Worm (Caenorhabditis elegans) whole organism, young adult: Measurements from ENCODE around the gene C25H3.3.

ENCODE experiments used
- B0019.2 ChIP-seq: fragments of 200-800 bp; sonication (Bioruptor generic); conservative IDR thresholded peaks from 2 replicates; pipeline ENCODE4 v1.3.6; 2022; ENCODE audit warnings: missing genetic modification reagents, missing genetic modification characterization, missing compliant biosample characterization
- B0336.3 ChIP-seq: fragments of 200-800 bp; sonication (Bioruptor generic); IDR thresholded peaks from 2 replicates; pipeline ENCODE4 v1.3.6; 2022; ENCODE audit warnings: missing genetic modification characterization, missing compliant biosample characterization
- D2030.7 ChIP-seq: fragments of 200-800 bp; sonication (Bioruptor generic); IDR thresholded peaks from 2 replicates; pipeline ENCODE4 v1.3.6; 2022; ENCODE audit warnings: missing genetic modification reagents, missing genetic modification characterization, missing compliant biosample characterization
- F22D6.2 ChIP-seq: sonication (generic microtip); optimal IDR thresholded peaks from 2 replicates; lab custom pipeline; 2016; ENCODE audit warnings: mild to moderate bottlenecking, missing genetic modification characterization, missing compliant biosample characterization
- F23B12.7 ChIP-seq: sonication (generic microtip); optimal IDR thresholded peaks from 2 replicates; lab custom pipeline; 2017; ENCODE audit warnings: missing genetic modification characterization, mild to moderate bottlenecking, missing compliant biosample characterization, antibody characterized with exemption, moderate library complexity; ENCODE audit not compliant: insufficient read depth
- F37B4.10 ChIP-seq: fragments of 200-800 bp; sonication (Bioruptor generic); IDR thresholded peaks from 2 replicates; pipeline ENCODE4 v1.3.6; 2022; ENCODE audit warnings: missing genetic modification characterization, missing compliant biosample characterization
- F39B2.1 ChIP-seq: fragments of 200-800 bp; sonication (Bioruptor generic); IDR thresholded peaks from 2 replicates; pipeline ENCODE4 v1.3.6; 2022; ENCODE audit warnings: missing genetic modification reagents, missing genetic modification characterization, missing compliant biosample characterization
- F55B11.4 ChIP-seq: sonication (generic microtip); optimal IDR thresholded peaks from 2 replicates; lab custom pipeline; 2016; ENCODE audit warnings: missing compliant biosample characterization, missing genetic modification characterization, borderline replicate concordance; ENCODE audit not compliant: insufficient read depth
- Y56A3A.18 ChIP-seq: fragments of 200-800 bp; sonication (Bioruptor generic); IDR thresholded peaks from 2 replicates; pipeline ENCODE4 v1.3.6; 2022; ENCODE audit warnings: missing genetic modification reagents, missing genetic modification characterization, missing compliant biosample characterization
- Y79H2A.3 ChIP-seq: fragments of 200-800 bp; sonication (Bioruptor generic); conservative IDR thresholded peaks from 2 replicates; pipeline ENCODE4 v1.3.6; 2022; ENCODE audit warnings: missing genetic modification reagents, missing genetic modification characterization, missing compliant biosample characterization
- akir-1 ChIP-seq: fragments of 200-800 bp; sonication (Bioruptor generic); optimal IDR thresholded peaks from 2 replicates; lab custom pipeline; 2018; ENCODE audit warnings: mild to moderate bottlenecking, missing genetic modification characterization, moderate library complexity, missing compliant biosample characterization
- aptf-2 ChIP-seq: fragments of 200-800 bp; sonication (Bioruptor generic); conservative IDR thresholded peaks from 2 replicates; pipeline ENCODE4 v1.3.6; 2022; ENCODE audit warnings: missing genetic modification reagents, missing genetic modification characterization, missing compliant biosample characterization
- atf-7 ChIP-seq: sonication (generic microtip); optimal IDR thresholded peaks from 2 replicates; lab custom pipeline; 2017; ENCODE audit warnings: mild to moderate bottlenecking, missing genetic modification characterization, missing compliant biosample characterization
- athp-1 ChIP-seq: sonication (generic microtip); optimal IDR thresholded peaks from 2 replicates; lab custom pipeline; 2017; ENCODE audit warnings: mild to moderate bottlenecking, missing genetic modification characterization, missing compliant biosample characterization
- attf-3 ChIP-seq: fragments of 200-800 bp; sonication (Bioruptor generic); conservative IDR thresholded peaks from 2 replicates; pipeline ENCODE4 v1.3.6; 2022; ENCODE audit warnings: missing genetic modification reagents, missing genetic modification characterization, missing compliant biosample characterization
- bed-2 ChIP-seq: fragments of 200-800 bp; sonication (Bioruptor generic); IDR thresholded peaks from 2 replicates; pipeline ENCODE4 v1.3.6; 2022; ENCODE audit warnings: missing genetic modification reagents, missing genetic modification characterization, missing compliant biosample characterization
- ccch-3 ChIP-seq: fragments of 200-800 bp; sonication (Bioruptor generic); optimal IDR thresholded peaks from 2 replicates; lab custom pipeline; 2018; ENCODE audit warnings: mild to moderate bottlenecking, missing genetic modification characterization, missing compliant biosample characterization
- ceh-27 ChIP-seq: fragments of 200-800 bp; sonication (Bioruptor generic); optimal IDR thresholded peaks from 2 replicates; lab custom pipeline; 2018; ENCODE audit warnings: mild to moderate bottlenecking, missing genetic modification characterization, moderate library complexity, missing compliant biosample characterization
- ceh-40 ChIP-seq: fragments of 200-800 bp; sonication (Bioruptor generic); IDR thresholded peaks from 2 replicates; pipeline ENCODE4 v1.3.6; 2022; ENCODE audit warnings: missing genetic modification characterization, missing compliant biosample characterization
- ceh-58 ChIP-seq: fragments of 200-800 bp; sonication (Bioruptor generic); IDR thresholded peaks from 2 replicates; pipeline ENCODE4 v1.3.6; 2022; ENCODE audit warnings: missing genetic modification characterization, missing compliant biosample characterization
- ceh-91 ChIP-seq: fragments of 200-800 bp; sonication (Bioruptor generic); IDR thresholded peaks from 2 replicates; pipeline ENCODE4 v1.3.6; 2022; ENCODE audit warnings: missing genetic modification reagents, missing genetic modification characterization, missing compliant biosample characterization
- chd-7 ChIP-seq: sonication (generic microtip); optimal IDR thresholded peaks from 2 replicates; lab custom pipeline; 2016; ENCODE audit warnings: mild to moderate bottlenecking, missing genetic modification characterization, moderate library complexity, missing compliant biosample characterization
- dox-1 ChIP-seq: fragments of 200-800 bp; sonication (Bioruptor generic); IDR thresholded peaks from 2 replicates; pipeline ENCODE4 v1.3.6; 2022; ENCODE audit warnings: missing genetic modification reagents, missing genetic modification characterization, missing compliant biosample characterization
- egl-18 ChIP-seq: fragments of 200-800 bp; sonication (Bioruptor generic); IDR thresholded peaks from 2 replicates; pipeline ENCODE4 v1.3.6; 2022; ENCODE audit warnings: missing genetic modification reagents, missing genetic modification characterization, missing compliant biosample characterization
- egl-44 ChIP-seq: fragments of 200-800 bp; sonication (Bioruptor generic); IDR thresholded peaks from 2 replicates; pipeline ENCODE4 v1.3.6; 2022; ENCODE audit warnings: missing genetic modification reagents, missing genetic modification characterization, missing compliant biosample characterization
- ekl-4 ChIP-seq: fragments of 200-800 bp; sonication (Bioruptor generic); IDR thresholded peaks from 2 replicates; pipeline ENCODE4 v1.3.6; 2022; ENCODE audit warnings: missing genetic modification reagents, missing genetic modification characterization, missing compliant biosample characterization
- hrde-1 ChIP-seq: sonication (generic microtip); optimal IDR thresholded peaks from 2 replicates; lab custom pipeline; 2016; ENCODE audit warnings: missing genetic modification characterization, mild to moderate bottlenecking, missing compliant biosample characterization, moderate library complexity, missing genotype, missing genetic modification reagents, borderline replicate concordance
- hsf-1 ChIP-seq: fragments of 200-800 bp; sonication (Bioruptor generic); IDR thresholded peaks from 2 replicates; pipeline ENCODE4 v1.3.6; 2022; ENCODE audit warnings: missing genetic modification reagents, missing genetic modification characterization, missing compliant biosample characterization
- let-526 ChIP-seq: fragments of 200-800 bp; sonication (Bioruptor generic); IDR thresholded peaks from 2 replicates; pipeline ENCODE4 v1.3.6; 2022; ENCODE audit warnings: missing genetic modification reagents, missing genetic modification characterization, missing compliant biosample characterization
- let-607 ChIP-seq, 2 experiments: fragments of 200-800 bp in 1 of 2; sonication (Bioruptor generic) in 1 of 2; sonication (generic microtip) in 1 of 2; optimal IDR thresholded peaks; 2 replicates each; lab custom pipeline; 2016 to 2018; ENCODE audit warnings: mild to moderate bottlenecking in 2 of 2, missing compliant biosample characterization in 2 of 2, missing genetic modification characterization in 2 of 2, moderate library complexity in 2 of 2, missing genotype in 1 of 2
- lin-26 ChIP-seq: fragments of 200-800 bp; sonication (Bioruptor generic); IDR thresholded peaks from 2 replicates; pipeline ENCODE4 v1.3.6; 2022; ENCODE audit warnings: missing genetic modification reagents, missing genetic modification characterization, missing compliant biosample characterization
- lin-40 ChIP-seq: sonication (generic microtip); optimal IDR thresholded peaks from 2 replicates; lab custom pipeline; 2016; ENCODE audit warnings: missing genetic modification characterization, mild to moderate bottlenecking, missing compliant biosample characterization, missing genotype, missing genetic modification reagents
- lsl-1 ChIP-seq: fragments of 200-800 bp; sonication (Bioruptor generic); optimal IDR thresholded peaks from 2 replicates; lab custom pipeline; 2018; ENCODE audit warnings: mild to moderate bottlenecking, missing genetic modification characterization, moderate library complexity, missing compliant biosample characterization
- madf-3 ChIP-seq: fragments of 200-800 bp; sonication (Bioruptor generic); IDR thresholded peaks from 2 replicates; pipeline ENCODE4 v1.3.6; 2022; ENCODE audit warnings: missing genetic modification reagents, missing genetic modification characterization, missing compliant biosample characterization
- madf-6 ChIP-seq: fragments of 200-800 bp; sonication (Bioruptor generic); IDR thresholded peaks from 2 replicates; pipeline ENCODE4 v1.3.6; 2022; ENCODE audit warnings: missing genetic modification reagents, missing genetic modification characterization, missing compliant biosample characterization
- mxl-1 ChIP-seq: sonication (generic microtip); optimal IDR thresholded peaks from 2 replicates; lab custom pipeline; 2016; ENCODE audit warnings: missing genetic modification characterization, missing compliant biosample characterization
- nfya-1 ChIP-seq: sonication (generic microtip); optimal IDR thresholded peaks from 2 replicates; lab custom pipeline; 2017; ENCODE audit warnings: antibody characterized with exemption, missing compliant biosample characterization, missing genetic modification characterization, borderline replicate concordance; ENCODE audit not compliant: insufficient read depth
- nhr-120 ChIP-seq: fragments of 200-800 bp; sonication (Bioruptor generic); IDR thresholded peaks from 2 replicates; pipeline ENCODE4 v1.3.6; 2022; ENCODE audit warnings: missing genetic modification characterization, missing compliant biosample characterization
- nhr-80 ChIP-seq: sonication (generic microtip); optimal IDR thresholded peaks from 2 replicates; lab custom pipeline; 2016; ENCODE audit warnings: missing genetic modification characterization, missing compliant biosample characterization
- pbrm-1 ChIP-seq: fragments of 200-800 bp; sonication (Bioruptor generic); IDR thresholded peaks from 2 replicates; pipeline ENCODE4 v1.3.6; 2022; ENCODE audit warnings: missing genetic modification reagents, missing genetic modification characterization, missing compliant biosample characterization
- sdz-38 ChIP-seq: sonication (generic microtip); optimal IDR thresholded peaks from 2 replicates; lab custom pipeline; 2016; ENCODE audit warnings: missing genotype, missing genetic modification characterization, missing compliant biosample characterization
- sea-2 ChIP-seq: fragments of 200-800 bp; sonication (Bioruptor generic); IDR thresholded peaks from 2 replicates; pipeline ENCODE4 v1.3.6; 2022; ENCODE audit warnings: missing genetic modification characterization, missing compliant biosample characterization
- snpc-3.4 ChIP-seq: sonication (generic microtip); optimal IDR thresholded peaks from 2 replicates; lab custom pipeline; 2017; ENCODE audit warnings: missing genetic modification characterization, mild to moderate bottlenecking, missing compliant biosample characterization, antibody characterized with exemption, moderate library complexity, missing genotype, missing genetic modification reagents
- somi-1 ChIP-seq: fragments of 200-800 bp; sonication (Bioruptor generic); optimal IDR thresholded peaks from 2 replicates; lab custom pipeline; 2018; ENCODE audit warnings: mild to moderate bottlenecking, missing genetic modification characterization, missing compliant biosample characterization
- tbp1 ChIP-seq: fragments of 200-800 bp; sonication (Bioruptor generic); optimal IDR thresholded peaks from 2 replicates; lab custom pipeline; 2018; ENCODE audit warnings: mild to moderate bottlenecking, missing genetic modification characterization, missing compliant biosample characterization
- tlf-1 ChIP-seq: fragments of 200-800 bp; sonication (Bioruptor generic); optimal IDR thresholded peaks from 2 replicates; lab custom pipeline; 2018; ENCODE audit warnings: mild to moderate bottlenecking, missing genetic modification characterization, missing compliant biosample characterization
- unc-62 ChIP-seq: fragments of 150-350 bp; optimal IDR thresholded peaks from 2 replicates; lab custom pipeline; 2014; ENCODE audit warnings: missing biosample characterization, missing genetic modification reagents, missing genetic modification characterization
- zim-3 ChIP-seq: sonication (generic microtip); optimal IDR thresholded peaks from 2 replicates; lab custom pipeline; 2017; ENCODE audit warnings: mild to moderate bottlenecking, missing genetic modification characterization, moderate library complexity, missing compliant biosample characterization
- ztf-28 ChIP-seq: fragments of 200-800 bp; sonication (Bioruptor generic); IDR thresholded peaks from 2 replicates; pipeline ENCODE4 v1.3.6; 2022; ENCODE audit warnings: missing genetic modification reagents, missing genetic modification characterization, missing compliant biosample characterization

The C25H3.3 gene

ce11 chrII:5714807-5715206 lies 20.8 kb downstream of the C25H3.3 start, which contains the start of the genes tiar-1 and lelo-4 (continued):
- TF ChIP-seq ccch-3 (GFP tag; lab: Kevin White, UChicago): no peak
- peak; percentile 14 for TF ChIP-seq lsl-1
- TF ChIP-seq unc-62: no peak
- TF ChIP-seq F55B11.4: no peak
- TF ChIP-seq nhr-80 (tag; lab: Kevin White, UChicago): peak; percentile 27
- TF ChIP-seq let-607 (tag; optimal IDR thresholded peaks at IDR 0.05; lab: Kevin White, UChicago): peak in 1 of 2 experiments; percentile 10
- peak; percentile 19; the same call in 1 of the 2 replicates for TF ChIP-seq D2030.7 (GFP tag; lab: Robert Waterston, UW)
- no peak for TF ChIP-seq let-526 (GFP tag; lab: Robert Waterston, UW)
- no peak for TF ChIP-seq Y56A3A.18
- TF ChIP-seq hrde-1: no peak
- TF ChIP-seq egl-44 (GFP tag; lab: Robert Waterston, UW): no peak
- TF ChIP-seq ceh-58 (GFP tag; lab: Robert Waterston, UW): no peak
- no peak for TF ChIP-seq lin-26
- TF ChIP-seq snpc-3.4 (tag; lab: Kevin White, UChicago): peak; percentile 72
- no peak for TF ChIP-seq tlf-1
- TF ChIP-seq mxl-1 (tag; lab: Kevin White, UChicago): no peak
- TF ChIP-seq ztf-28 (GFP tag; lab: Robert Waterston, UW): no peak
- TF ChIP-seq somi-1 (GFP tag; lab: Kevin White, UChicago): no peak
- TF ChIP-seq madf-3 (GFP tag; lab: Robert Waterston, UW): peak; percentile 99
- no peak for TF ChIP-seq attf-3 (GFP tag; lab: Robert Waterston, UW)
- no peak for TF ChIP-seq ceh-40
- no peak for TF ChIP-seq Y79H2A.3 (GFP tag; lab: Robert Waterston, UW)
- TF ChIP-seq F22D6.2 (tag; lab: Kevin White, UChicago): no peak
- TF ChIP-seq F37B4.10: no peak
- peak; percentile 16 for TF ChIP-seq lin-40
- TF ChIP-seq B0336.3 (GFP tag; lab: Robert Waterston, UW): no peak
- 0 out of 2 replicates have a peak, but pooled peaks have one; percentile 31 for TF ChIP-seq ekl-4 (GFP tag; lab: Robert Waterston, UW)
- TF ChIP-seq athp-1: no peak
- TF ChIP-seq zim-3: no peak
- peak; percentile 47; the same call in 1 of the 2 replicates for TF ChIP-seq dox-1 (GFP tag; lab: Robert Waterston, UW)
- TF ChIP-seq tbp1 (GFP tag; lab: Kevin White, UChicago): peak; percentile 16
- TF ChIP-seq nhr-120 (GFP tag; lab: Robert Waterston, UW): no peak
- TF ChIP-seq B0019.2: no peak
- TF ChIP-seq madf-6 (GFP tag; lab: Robert Waterston, UW): peak; percentile 53; the same call in 1 of the 2 replicates
- no peak for TF ChIP-seq sea-2 (GFP tag; lab: Robert Waterston, UW)
- TF ChIP-seq chd-7 (tag; lab: Kevin White, UChicago): no peak
- no peak for TF ChIP-seq ceh-91 (GFP tag; lab: Robert Waterston, UW)
- no peak for TF ChIP-seq sdz-38 (tag; lab: Kevin White, UChicago)
- no peak for TF ChIP-seq pbrm-1 (GFP tag; lab: Robert Waterston, UW)
- no peak for TF ChIP-seq aptf-2
- no peak for TF ChIP-seq bed-2 (GFP tag; lab: Robert Waterston, UW)
- no peak for TF ChIP-seq egl-18 (GFP tag; lab: Robert Waterston, UW)
- no peak for TF ChIP-seq hsf-1 (GFP tag; lab: Robert Waterston, UW)
- TF ChIP-seq akir-1 (GFP tag; lab: Kevin White, UChicago): no peak
- peak; percentile 86 for TF ChIP-seq F23B12.7 (tag; lab: Kevin White, UChicago)
- peak; percentile 78 for TF ChIP-seq ceh-27
- no peak for TF ChIP-seq F39B2.1 (GFP tag; lab: Robert Waterston, UW)
- no peak for TF ChIP-seq nfya-1 (tag; lab: Kevin White, UChicago)
- no peak for TF ChIP-seq atf-7 (tag; lab: Kevin White, UChicago)
